Worm (Caenorhabditis elegans): ENCODE results near the gene F29G6.1.
A peak's percentile ranks its signal among the peaks of the same experiment; 100 is the strongest.

F29G6.1 gene

ce11 chrX:11471893-11472292 lies 30.2 kb upstream of the F29G6.1 start (continued):
- TF ChIP-seq Y95B8A.8 (GFP tag; IDR thresholded peaks at IDR 0.05): peak; percentile 71; the same call in 1 of the 2 replicates
- no peak for TF ChIP-seq nhr-179 (tag; optimal IDR thresholded peaks at IDR 0.05)
- peak; percentile 93 for TF ChIP-seq ceh-27 (GFP tag; optimal IDR thresholded peaks at IDR 0.05)
- TF ChIP-seq egl-44 (GFP tag; IDR thresholded peaks at IDR 0.05): 0 out of 2 replicates have a peak, but pooled peaks have one; percentile 31
- TF ChIP-seq akir-1 (GFP tag; optimal IDR thresholded peaks at IDR 0.05): no peak
- TF ChIP-seq ceh-100 (GFP tag; IDR thresholded peaks at IDR 0.05): 0 out of 2 replicates have a peak, but pooled peaks have one; percentile 13
- TF ChIP-seq D2030.7 (GFP tag; IDR thresholded peaks at IDR 0.05): no peak
- 0 out of 2 replicates have a peak, but pooled peaks have one; percentile 36 for TF ChIP-seq pbrm-1 (GFP tag; IDR thresholded peaks at IDR 0.05)
- peak in 1 of 3 experiments; percentile 7 for TF ChIP-seq lin-35 (GFP tag; optimal IDR thresholded peaks at IDR 0.05)
- no peak for TF ChIP-seq dpl-1 (GFP tag; optimal IDR thresholded peaks at IDR 0.05)
- peak; percentile 70; the same call in 1 of the 2 replicates for TF ChIP-seq K11D2.4 (GFP tag; IDR thresholded peaks at IDR 0.05)
- TF ChIP-seq F52B5.7 (tag; optimal IDR thresholded peaks at IDR 0.05): peak; percentile 45
- no peak for TF ChIP-seq hmg-20 (GFP tag; IDR thresholded peaks at IDR 0.05)
- TF ChIP-seq dox-1 (GFP tag; IDR thresholded peaks at IDR 0.05): peak; percentile 30; the same call in 1 of the 2 replicates
- no peak for TF ChIP-seq nhr-120 (GFP tag; IDR thresholded peaks at IDR 0.05)
- TF ChIP-seq lin-26 (GFP tag; IDR thresholded peaks at IDR 0.05): peak; percentile 46; the same call in 1 of the 2 replicates
- TF ChIP-seq Y53G8AR.9 (GFP tag; conservative IDR thresholded peaks at IDR 0.05): 0 out of 2 replicates have a peak, but pooled peaks have one; percentile 32
- peak; percentile 9 for TF ChIP-seq athp-1 (tag; optimal IDR thresholded peaks at IDR 0.05)
- TF ChIP-seq C06A6.2 (GFP tag; conservative IDR thresholded peaks at IDR 0.05): peak; percentile 51; the same call in 1 of the 2 replicates
- no peak for TF ChIP-seq unc-130 (GFP tag; optimal IDR thresholded peaks at IDR 0.05)
- peak; percentile 79 for TF ChIP-seq nfyb-1 (GFP tag; IDR thresholded peaks at IDR 0.05)
- TF ChIP-seq T07F8.4 (tag; optimal IDR thresholded peaks at IDR 0.05): no peak
- TF ChIP-seq tbp1 (GFP tag; optimal IDR thresholded peaks at IDR 0.05): peak; percentile 18
- peak; percentile 66 for TF ChIP-seq chd-7 (tag; optimal IDR thresholded peaks at IDR 0.05)
- TF ChIP-seq lin-40 (tag; optimal IDR thresholded peaks at IDR 0.05): peak; percentile 53
- TF ChIP-seq atf-7 (tag; optimal IDR thresholded peaks at IDR 0.05): peak; percentile 35

ce11 chrX:11472407-11472806 lies 29.7 kb upstream of the F29G6.1 start:
- TF ChIP-seq sea-2 (GFP tag; IDR thresholded peaks at IDR 0.05) (no peak), akir-1 (GFP tag; optimal IDR thresholded peaks at IDR 0.05) (no peak), him-1 (tag; optimal IDR thresholded peaks at IDR 0.05) (no peak)

ce11 chrX:11472953-11473671 lies 29.0 kb upstream of the F29G6.1 start:
- TF ChIP-seq let-607 (tag; optimal IDR thresholded peaks at IDR 0.05) (peak in 1 of 2 experiments; percentile 15), cebp-1 (GFP tag; IDR thresholded peaks at IDR 0.05) (no peak), cebp-1 (tag; optimal IDR thresholded peaks at IDR 0.05) (peak; percentile 65), zfh-2 (GFP tag; conservative IDR thresholded peaks at IDR 0.05) (peak; percentile 99), ZK185.1 (tag; optimal IDR thresholded peaks at IDR 0.05; ENCODE audit: poor library complexity, severe bottlenecking) (no peak), ztf-26 (tag; optimal IDR thresholded peaks at IDR 0.05) (peak; percentile 35), mcd-1 (GFP tag; IDR thresholded peaks at IDR 0.05) (0 out of 2 replicates have a peak, but pooled peaks have one; percentile 22), B0035.1 (tag; optimal IDR thresholded peaks at IDR 0.05) (no peak), atf-7 (tag; optimal IDR thresholded peaks at IDR 0.05) (peak; percentile 24), hmg-20 (GFP tag; IDR thresholded peaks at IDR 0.05) (no peak), lin-26 (GFP tag; IDR thresholded peaks at IDR 0.05) (no peak), egrh-3 (GFP tag; IDR thresholded peaks at IDR 0.05) (peak; percentile 84), snpc-1.3 (tag; optimal IDR thresholded peaks at IDR 0.05; ENCODE audit: insufficient read depth) (no peak), tlf-1 (GFP tag; optimal IDR thresholded peaks at IDR 0.05) (peak; percentile 18), lin-40 (tag; optimal IDR thresholded peaks at IDR 0.05) (peak; percentile 66), dox-1 (GFP tag; IDR thresholded peaks at IDR 0.05) (peak; percentile 68), snpc-4 (GFP tag; optimal IDR thresholded peaks at IDR 0.05) (no peak), snpc-4 (tag; optimal IDR thresholded peaks at IDR 0.05) (peak in 2 of 4 experiments; percentile 21 to 54), ceh-100 (GFP tag; IDR thresholded peaks at IDR 0.05) (no peak), chd-7 (tag; optimal IDR thresholded peaks at IDR 0.05) (peak; percentile 48), dpff-1 (tag; optimal IDR thresholded peaks at IDR 0.05) (peak; percentile 23), B0336.3 (GFP tag; IDR thresholded peaks at IDR 0.05) (peak; percentile 48; the same call in 1 of the 2 replicates), somi-1 (GFP tag; optimal IDR thresholded peaks at IDR 0.05) (peak; percentile 32)

Data from whole organism, young adult.